Worm (Caenorhabditis elegans) whole organism, young adult: Measurements from ENCODE around the gene C24H11.5.

Source experiments
- C17E4.6 ChIP-seq: fragments of 200-800 bp; sonication (Bioruptor generic); IDR thresholded peaks from 2 replicates; pipeline ENCODE4 v1.3.6; 2022; ENCODE audit warnings: missing genetic modification reagents, missing genetic modification characterization, missing compliant biosample characterization
- D2030.7 ChIP-seq: fragments of 200-800 bp; sonication (Bioruptor generic); IDR thresholded peaks from 2 replicates; pipeline ENCODE4 v1.3.6; 2022; ENCODE audit warnings: missing genetic modification reagents, missing genetic modification characterization, missing compliant biosample characterization
- F23B12.7 ChIP-seq: sonication (generic microtip); optimal IDR thresholded peaks from 2 replicates; lab custom pipeline; 2017; ENCODE audit warnings: missing genetic modification characterization, mild to moderate bottlenecking, missing compliant biosample characterization, antibody characterized with exemption, moderate library complexity; ENCODE audit not compliant: insufficient read depth
- F33H1.4 ChIP-seq: fragments of 200-800 bp; sonication (Bioruptor generic); IDR thresholded peaks from 2 replicates; pipeline ENCODE4 v1.3.6; 2022; ENCODE audit warnings: missing genetic modification reagents, missing genetic modification characterization, missing compliant biosample characterization
- F39B2.1 ChIP-seq: fragments of 200-800 bp; sonication (Bioruptor generic); IDR thresholded peaks from 2 replicates; pipeline ENCODE4 v1.3.6; 2022; ENCODE audit warnings: missing genetic modification reagents, missing genetic modification characterization, missing compliant biosample characterization
- F57C9.4 ChIP-seq: sonication (generic microtip); optimal IDR thresholded peaks from 2 replicates; lab custom pipeline; 2017; ENCODE audit warnings: mild to moderate bottlenecking, missing genetic modification characterization, missing compliant biosample characterization
- K11D2.4 ChIP-seq: fragments of 200-800 bp; sonication (Bioruptor generic); IDR thresholded peaks from 2 replicates; pipeline ENCODE4 v1.3.6; 2022; ENCODE audit warnings: missing genetic modification reagents, missing genetic modification characterization, missing compliant biosample characterization
- T07F8.4 ChIP-seq: sonication (generic microtip); optimal IDR thresholded peaks from 2 replicates; lab custom pipeline; 2016; ENCODE audit warnings: mild to moderate bottlenecking, missing genetic modification characterization, moderate library complexity, missing compliant biosample characterization
- Y95B8A.8 ChIP-seq: fragments of 200-800 bp; sonication (Bioruptor generic); IDR thresholded peaks from 2 replicates; pipeline ENCODE4 v1.3.6; 2022; ENCODE audit warnings: missing genetic modification reagents, missing genetic modification characterization, missing compliant biosample characterization
- aptf-2 ChIP-seq: fragments of 200-800 bp; sonication (Bioruptor generic); conservative IDR thresholded peaks from 2 replicates; pipeline ENCODE4 v1.3.6; 2022; ENCODE audit warnings: missing genetic modification reagents, missing genetic modification characterization, missing compliant biosample characterization
- atf-7 ChIP-seq: sonication (generic microtip); optimal IDR thresholded peaks from 2 replicates; lab custom pipeline; 2017; ENCODE audit warnings: mild to moderate bottlenecking, missing genetic modification characterization, missing compliant biosample characterization
- attf-3 ChIP-seq: fragments of 200-800 bp; sonication (Bioruptor generic); conservative IDR thresholded peaks from 2 replicates; pipeline ENCODE4 v1.3.6; 2022; ENCODE audit warnings: missing genetic modification reagents, missing genetic modification characterization, missing compliant biosample characterization
- attf-5 ChIP-seq: fragments of 200-800 bp; sonication (Bioruptor generic); optimal IDR thresholded peaks from 2 replicates; lab custom pipeline; 2018; ENCODE audit warnings: mild to moderate bottlenecking, missing genetic modification characterization, missing compliant biosample characterization
- bed-1 ChIP-seq: fragments of 200-800 bp; sonication (Bioruptor generic); IDR thresholded peaks from 2 replicates; pipeline ENCODE4 v1.3.6; 2022; ENCODE audit warnings: missing genetic modification reagents, missing genetic modification characterization, missing compliant biosample characterization
- cebp-2 ChIP-seq: fragments of 200-800 bp; sonication (Bioruptor generic); IDR thresholded peaks from 2 replicates; pipeline ENCODE4 v1.3.6; 2022; ENCODE audit warnings: missing genetic modification characterization, missing compliant biosample characterization
- ceh-40 ChIP-seq: fragments of 200-800 bp; sonication (Bioruptor generic); IDR thresholded peaks from 2 replicates; pipeline ENCODE4 v1.3.6; 2022; ENCODE audit warnings: missing genetic modification characterization, missing compliant biosample characterization
- ceh-58 ChIP-seq: fragments of 200-800 bp; sonication (Bioruptor generic); IDR thresholded peaks from 2 replicates; pipeline ENCODE4 v1.3.6; 2022; ENCODE audit warnings: missing genetic modification characterization, missing compliant biosample characterization
- ceh-79 ChIP-seq: sonication (generic microtip); optimal IDR thresholded peaks from 2 replicates; lab custom pipeline; 2017; ENCODE audit warnings: mild to moderate bottlenecking, missing genetic modification characterization, missing compliant biosample characterization
- chd-7 ChIP-seq: sonication (generic microtip); optimal IDR thresholded peaks from 2 replicates; lab custom pipeline; 2016; ENCODE audit warnings: mild to moderate bottlenecking, missing genetic modification characterization, moderate library complexity, missing compliant biosample characterization
- dpff-1 ChIP-seq: sonication (generic microtip); optimal IDR thresholded peaks from 2 replicates; lab custom pipeline; 2017; ENCODE audit warnings: mild to moderate bottlenecking, missing genetic modification characterization, missing compliant biosample characterization
- dpl-1 ChIP-seq: fragments of 150-350 bp; optimal IDR thresholded peaks from 2 replicates; lab custom pipeline; 2014; ENCODE audit warnings: missing biosample characterization, missing genetic modification reagents, missing genetic modification characterization
- egl-18 ChIP-seq: fragments of 200-800 bp; sonication (Bioruptor generic); IDR thresholded peaks from 2 replicates; pipeline ENCODE4 v1.3.6; 2022; ENCODE audit warnings: missing genetic modification reagents, missing genetic modification characterization, missing compliant biosample characterization
- egl-44 ChIP-seq: fragments of 200-800 bp; sonication (Bioruptor generic); IDR thresholded peaks from 2 replicates; pipeline ENCODE4 v1.3.6; 2022; ENCODE audit warnings: missing genetic modification reagents, missing genetic modification characterization, missing compliant biosample characterization
- ets-4 ChIP-seq: fragments of 200-800 bp; sonication (Bioruptor generic); optimal IDR thresholded peaks from 2 replicates; lab custom pipeline; 2018; ENCODE audit warnings: mild to moderate bottlenecking, missing genetic modification characterization, missing compliant biosample characterization
- him-1 ChIP-seq: sonication (generic microtip); optimal IDR thresholded peaks from 2 replicates; lab custom pipeline; 2016; ENCODE audit warnings: missing genotype, missing genetic modification reagents, missing genetic modification characterization, missing compliant biosample characterization
- hmg-20 ChIP-seq: fragments of 200-800 bp; sonication (Bioruptor generic); IDR thresholded peaks from 2 replicates; pipeline ENCODE4 v1.3.6; 2022; ENCODE audit warnings: missing genetic modification reagents, missing genetic modification characterization, missing compliant biosample characterization
- hrde-1 ChIP-seq: sonication (generic microtip); optimal IDR thresholded peaks from 2 replicates; lab custom pipeline; 2016; ENCODE audit warnings: missing genetic modification characterization, mild to moderate bottlenecking, missing compliant biosample characterization, moderate library complexity, missing genotype, missing genetic modification reagents, borderline replicate concordance
- let-607 ChIP-seq, 2 experiments: fragments of 200-800 bp in 1 of 2; sonication (Bioruptor generic) in 1 of 2; sonication (generic microtip) in 1 of 2; optimal IDR thresholded peaks; 2 replicates each; lab custom pipeline; 2016 to 2018; ENCODE audit warnings: mild to moderate bottlenecking in 2 of 2, missing compliant biosample characterization in 2 of 2, missing genetic modification characterization in 2 of 2, moderate library complexity in 2 of 2, missing genotype in 1 of 2
- lin-26 ChIP-seq: fragments of 200-800 bp; sonication (Bioruptor generic); IDR thresholded peaks from 2 replicates; pipeline ENCODE4 v1.3.6; 2022; ENCODE audit warnings: missing genetic modification reagents, missing genetic modification characterization, missing compliant biosample characterization
- lin-40 ChIP-seq: sonication (generic microtip); optimal IDR thresholded peaks from 2 replicates; lab custom pipeline; 2016; ENCODE audit warnings: missing genetic modification characterization, mild to moderate bottlenecking, missing compliant biosample characterization, missing genotype, missing genetic modification reagents
- lsl-1 ChIP-seq: fragments of 200-800 bp; sonication (Bioruptor generic); optimal IDR thresholded peaks from 2 replicates; lab custom pipeline; 2018; ENCODE audit warnings: mild to moderate bottlenecking, missing genetic modification characterization, moderate library complexity, missing compliant biosample characterization
- lsy-27 ChIP-seq: sonication (generic microtip); optimal IDR thresholded peaks from 2 replicates; lab custom pipeline; 2017; ENCODE audit warnings: missing genetic modification characterization, mild to moderate bottlenecking, missing compliant biosample characterization, antibody characterized with exemption, missing genotype, borderline replicate concordance; ENCODE audit not compliant: insufficient read depth
- madf-6 ChIP-seq: fragments of 200-800 bp; sonication (Bioruptor generic); IDR thresholded peaks from 2 replicates; pipeline ENCODE4 v1.3.6; 2022; ENCODE audit warnings: missing genetic modification reagents, missing genetic modification characterization, missing compliant biosample characterization
- madf-8 ChIP-seq: fragments of 200-800 bp; sonication (Bioruptor generic); conservative IDR thresholded peaks from 2 replicates; pipeline ENCODE4 v1.3.6; 2022; ENCODE audit warnings: missing genetic modification reagents, missing genetic modification characterization, missing compliant biosample characterization
- mxl-1 ChIP-seq: sonication (generic microtip); optimal IDR thresholded peaks from 2 replicates; lab custom pipeline; 2016; ENCODE audit warnings: missing genetic modification characterization, missing compliant biosample characterization
- nfyb-1 ChIP-seq: fragments of 200-800 bp; sonication (Bioruptor generic); IDR thresholded peaks from 2 replicates; pipeline ENCODE4 v1.3.6; 2022; ENCODE audit warnings: missing genetic modification reagents, missing genetic modification characterization, missing compliant biosample characterization
- nhr-27 ChIP-seq: fragments of 200-800 bp; sonication (Bioruptor generic); optimal IDR thresholded peaks from 2 replicates; lab custom pipeline; 2018; ENCODE audit warnings: mild to moderate bottlenecking, missing genetic modification characterization, moderate library complexity, missing compliant biosample characterization
- nhr-80 ChIP-seq: sonication (generic microtip); optimal IDR thresholded peaks from 2 replicates; lab custom pipeline; 2016; ENCODE audit warnings: missing genetic modification characterization, missing compliant biosample characterization
- nhr-90 ChIP-seq: sonication (generic microtip); optimal IDR thresholded peaks from 2 replicates; lab custom pipeline; 2016; ENCODE audit warnings: missing genotype, mild to moderate bottlenecking, missing genetic modification characterization, missing compliant biosample characterization
- rcor-1 ChIP-seq: fragments of 200-800 bp; sonication (Bioruptor generic); IDR thresholded peaks from 2 replicates; pipeline ENCODE4 v1.3.6; 2022; ENCODE audit warnings: missing genetic modification reagents, missing genetic modification characterization, missing compliant biosample characterization
- rec-8 ChIP-seq, 2 experiments: sonication (generic microtip); optimal IDR thresholded peaks; 2 replicates each; lab custom pipeline; 2016; ENCODE audit warnings: mild to moderate bottlenecking in 2 of 2, missing genetic modification characterization in 2 of 2, missing genetic modification reagents in 2 of 2, missing genotype in 2 of 2, missing biosample characterization in 1 of 2, missing compliant biosample characterization in 1 of 2, moderate library complexity in 1 of 2
- snpc-3.4 ChIP-seq: sonication (generic microtip); optimal IDR thresholded peaks from 2 replicates; lab custom pipeline; 2017; ENCODE audit warnings: missing genetic modification characterization, mild to moderate bottlenecking, missing compliant biosample characterization, antibody characterized with exemption, moderate library complexity, missing genotype, missing genetic modification reagents
- snpc-4 ChIP-seq, 5 experiments: fragments of 150-350 bp in 1 of 5; sonication (generic microtip) in 4 of 5; optimal IDR thresholded peaks; 2 replicates each; lab custom pipeline; 2014 to 2018; ENCODE audit warnings: missing genetic modification characterization in 5 of 5, missing biosample characterization in 3 of 5, antibody characterized with exemption in 2 of 5, mild to moderate bottlenecking in 2 of 5, missing compliant biosample characterization in 2 of 5, missing genotype in 2 of 5, moderate library complexity in 2 of 5, missing genetic modification reagents in 1 of 5
- somi-1 ChIP-seq: fragments of 200-800 bp; sonication (Bioruptor generic); optimal IDR thresholded peaks from 2 replicates; lab custom pipeline; 2018; ENCODE audit warnings: mild to moderate bottlenecking, missing genetic modification characterization, missing compliant biosample characterization
- tbp1 ChIP-seq: fragments of 200-800 bp; sonication (Bioruptor generic); optimal IDR thresholded peaks from 2 replicates; lab custom pipeline; 2018; ENCODE audit warnings: mild to moderate bottlenecking, missing genetic modification characterization, missing compliant biosample characterization
- unc-130 ChIP-seq: sonication (generic microtip); optimal IDR thresholded peaks from 2 replicates; lab custom pipeline; 2016; ENCODE audit warnings: missing genetic modification reagents, missing genetic modification characterization, missing compliant biosample characterization
- zfh-2 ChIP-seq: fragments of 200-800 bp; sonication (Bioruptor generic); conservative IDR thresholded peaks from 2 replicates; pipeline ENCODE4 v1.3.6; 2022; ENCODE audit warnings: missing genetic modification reagents, missing genetic modification characterization, missing compliant biosample characterization
- ztf-3 ChIP-seq: fragments of 200-800 bp; sonication (Bioruptor generic); optimal IDR thresholded peaks from 2 replicates; lab custom pipeline; 2018; ENCODE audit warnings: mild to moderate bottlenecking, missing genetic modification characterization, missing compliant biosample characterization

Gene C24H11.5

ce11 chrIII:11738482-11738881 is 41.6 kb upstream of the C24H11.5 start (continued):
- TF ChIP-seq unc-130 (GFP tag; lab: Kevin White, UChicago): no peak
- no peak for TF ChIP-seq chd-7 (tag; lab: Kevin White, UChicago)
- no peak for TF ChIP-seq rec-8 (tag; optimal IDR thresholded peaks at IDR 0.05; lab: Kevin White, UChicago)
- TF ChIP-seq hrde-1 (tag; lab: Kevin White, UChicago): no peak
- no peak for TF ChIP-seq attf-5 (GFP tag; lab: Kevin White, UChicago)
- TF ChIP-seq nfyb-1 (GFP tag; lab: Robert Waterston, UW): no peak
- TF ChIP-seq tbp1 (GFP tag; lab: Kevin White, UChicago): no peak
- TF ChIP-seq F23B12.7 (tag; lab: Kevin White, UChicago): no peak
- TF ChIP-seq egl-18 (GFP tag; lab: Robert Waterston, UW): no peak
- no peak for TF ChIP-seq F39B2.1 (GFP tag; lab: Robert Waterston, UW)
- TF ChIP-seq snpc-3.4 (tag; lab: Kevin White, UChicago): no peak
- no peak; the same call in 1 of the 2 replicates for TF ChIP-seq K11D2.4 (GFP tag; lab: Robert Waterston, UW)
- peak; percentile 61 for TF ChIP-seq lin-40 (tag; lab: Kevin White, UChicago)
- no peak for TF ChIP-seq dpff-1
- TF ChIP-seq nhr-90 (tag; lab: Kevin White, UChicago): no peak
- no peak for TF ChIP-seq ets-4
- TF ChIP-seq ztf-3: no peak
- no peak for TF ChIP-seq hmg-20 (GFP tag; lab: Robert Waterston, UW)
- peak; percentile 63; the same call in 1 of the 2 replicates for TF ChIP-seq lin-26 (GFP tag; lab: Robert Waterston, UW)
- TF ChIP-seq nhr-80 (tag; lab: Kevin White, UChicago): no peak
- TF ChIP-seq C17E4.6 (GFP tag; lab: Robert Waterston, UW): no peak
- TF ChIP-seq ceh-40 (GFP tag; lab: Robert Waterston, UW): no peak
- TF ChIP-seq madf-6 (GFP tag; lab: Robert Waterston, UW): no peak
- no peak for TF ChIP-seq rcor-1 (GFP tag; lab: Robert Waterston, UW)
- no peak for TF ChIP-seq zfh-2 (GFP tag; lab: Robert Waterston, UW)
- TF ChIP-seq mxl-1 (tag; lab: Kevin White, UChicago): no peak
- no peak for TF ChIP-seq aptf-2
- TF ChIP-seq him-1 (tag; lab: Kevin White, UChicago): no peak
- TF ChIP-seq T07F8.4: no peak
- no peak for TF ChIP-seq madf-8 (GFP tag; lab: Robert Waterston, UW)
- no peak for TF ChIP-seq attf-3 (GFP tag; lab: Robert Waterston, UW)
- peak; percentile 32 for TF ChIP-seq atf-7
- no peak for TF ChIP-seq snpc-4 (GFP tag; optimal IDR thresholded peaks at IDR 0.05; lab: Kevin White, UChicago)
- TF ChIP-seq snpc-4 (tag; optimal IDR thresholded peaks at IDR 0.05; lab: Kevin White, UChicago): peak in 1 of 4 experiments; percentile 0
- TF ChIP-seq cebp-2 (GFP tag; lab: Robert Waterston, UW): no peak
- no peak for TF ChIP-seq lsy-27 (tag; lab: Kevin White, UChicago)
- no peak for TF ChIP-seq F57C9.4 (tag; lab: Kevin White, UChicago)
- TF ChIP-seq bed-1 (GFP tag; lab: Robert Waterston, UW): no peak
- no peak for TF ChIP-seq ceh-58
- peak; percentile 80 for TF ChIP-seq somi-1 (GFP tag; lab: Kevin White, UChicago)
- TF ChIP-seq nhr-27 (tag; lab: Kevin White, UChicago): no peak
- TF ChIP-seq let-607 (tag; optimal IDR thresholded peaks at IDR 0.05; lab: Kevin White, UChicago): no peak
- no peak for TF ChIP-seq F33H1.4 (GFP tag; lab: Robert Waterston, UW)
- no peak for TF ChIP-seq dpl-1 (GFP tag; lab: Kevin White, UChicago)
- no peak for TF ChIP-seq egl-44 (GFP tag; lab: Robert Waterston, UW)
- TF ChIP-seq D2030.7 (GFP tag; lab: Robert Waterston, UW): no peak
- TF ChIP-seq ceh-79 (tag; lab: Kevin White, UChicago): no peak
- no peak for TF ChIP-seq lsl-1 (GFP tag; lab: Kevin White, UChicago)
- TF ChIP-seq Y95B8A.8 (GFP tag; lab: Robert Waterston, UW): no peak
